Fruit fly (Drosophila melanogaster): ENCODE results near the gene CG32462.
A peak's percentile ranks its signal among the peaks of the same experiment; 100 is the strongest.

CG32462 gene

DNA sequence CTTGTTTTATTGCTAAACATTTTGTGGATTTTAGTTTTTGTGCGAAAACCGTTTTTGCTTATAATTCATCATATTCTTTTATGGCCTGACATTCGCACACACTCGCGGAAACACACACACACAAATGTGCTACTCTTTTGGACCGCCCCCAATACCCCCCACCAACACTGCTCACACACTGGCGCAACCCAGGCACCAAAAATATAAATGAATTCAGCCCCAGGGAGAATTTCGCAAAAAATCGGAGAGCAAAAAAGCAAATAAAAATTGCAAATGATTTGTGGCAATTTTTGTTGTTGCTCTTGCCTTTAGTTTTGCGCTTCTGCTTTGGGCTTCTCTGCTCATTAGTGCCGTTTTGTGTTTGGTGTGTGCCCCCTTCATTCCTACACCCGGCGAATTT lies 30.1 kb downstream of the CG32462 start:
- TF ChIP-seq HLH106 (tag; optimal IDR thresholded peaks at IDR 0.05) (no peak), tai (GFP tag; optimal IDR thresholded peaks at IDR 0.05) (no peak), jim (GFP tag; optimal IDR thresholded peaks at IDR 0.05) (peak; percentile 83), Hr83 (GFP tag; optimal IDR thresholded peaks at IDR 0.05; ENCODE audit: poor library complexity, severe bottlenecking) (no peak), Vsx2 (GFP tag; optimal IDR thresholded peaks at IDR 0.05; ENCODE audit: partially characterized antibody) (peak; percentile 8), fru (GFP tag; optimal IDR thresholded peaks at IDR 0.05) (no peak), Sp1 (GFP tag; optimal IDR thresholded peaks at IDR 0.05) (no peak), Rel (GFP tag; optimal IDR thresholded peaks at IDR 0.05) (peak; percentile 32), Rel (tag; optimal IDR thresholded peaks at IDR 0.05) (no peak), Dif (GFP tag; optimal IDR thresholded peaks at IDR 0.05; ENCODE audit: partially characterized antibody) (peak; percentile 28), dmrt93B (GFP tag; optimal IDR thresholded peaks at IDR 0.05) (no peak), sage (GFP tag; optimal IDR thresholded peaks at IDR 0.05) (no peak), N (GFP tag; optimal IDR thresholded peaks at IDR 0.05) (peak; percentile 5), Hnf4 (GFP tag; optimal IDR thresholded peaks at IDR 0.05) (no peak), dl (GFP tag; optimal IDR thresholded peaks at IDR 0.05; ENCODE audit: insufficient read depth in 1 of 2, partially characterized antibody in 2 of 2) (peak in 1 of 2 experiments; percentile 33), woc (GFP tag; optimal IDR thresholded peaks at IDR 0.05) (no peak), OdsH (GFP tag; optimal IDR thresholded peaks at IDR 0.05) (no peak), Hr78 (GFP tag; optimal IDR thresholded peaks at IDR 0.05) (no peak), ey (GFP tag; optimal IDR thresholded peaks at IDR 0.05) (no peak), Jra (GFP tag; optimal IDR thresholded peaks at IDR 0.05) (no peak), h (GFP tag; optimal IDR thresholded peaks at IDR 0.05) (no peak), CG9705 (GFP tag; optimal IDR thresholded peaks at IDR 0.05) (no peak), lola (GFP tag; optimal IDR thresholded peaks at IDR 0.05) (no peak), GATAd (GFP tag; optimal IDR thresholded peaks at IDR 0.05) (no peak), sv (GFP tag; optimal IDR thresholded peaks at IDR 0.05) (no peak), br (GFP tag; optimal IDR thresholded peaks at IDR 0.05) (no peak), Mio (GFP tag; optimal IDR thresholded peaks at IDR 0.05) (no peak), CrebA (GFP tag; optimal IDR thresholded peaks at IDR 0.05; ENCODE audit: borderline replicate concordance) (no peak), Dfd (GFP tag; optimal IDR thresholded peaks at IDR 0.05) (no peak), dsf (GFP tag; optimal IDR thresholded peaks at IDR 0.05; ENCODE audit: borderline replicate concordance) (no peak), Abd-B (GFP tag; optimal IDR thresholded peaks at IDR 0.05) (no peak), pan (optimal IDR thresholded peaks at IDR 0.05) (no peak), foxo (GFP tag; optimal IDR thresholded peaks at IDR 0.05) (peak in 1 of 2 experiments; percentile 48), psq (GFP tag; optimal IDR thresholded peaks at IDR 0.05) (peak; percentile 68), brk (GFP tag; optimal IDR thresholded peaks at IDR 0.05) (no peak), rgr (GFP tag; optimal IDR thresholded peaks at IDR 0.05) (no peak), CG32264 (GFP tag; optimal IDR thresholded peaks at IDR 0.05) (no peak), Myc (optimal IDR thresholded peaks at IDR 0.05) (no peak), usp (GFP tag; optimal IDR thresholded peaks at IDR 0.05) (no peak)

DNA sequence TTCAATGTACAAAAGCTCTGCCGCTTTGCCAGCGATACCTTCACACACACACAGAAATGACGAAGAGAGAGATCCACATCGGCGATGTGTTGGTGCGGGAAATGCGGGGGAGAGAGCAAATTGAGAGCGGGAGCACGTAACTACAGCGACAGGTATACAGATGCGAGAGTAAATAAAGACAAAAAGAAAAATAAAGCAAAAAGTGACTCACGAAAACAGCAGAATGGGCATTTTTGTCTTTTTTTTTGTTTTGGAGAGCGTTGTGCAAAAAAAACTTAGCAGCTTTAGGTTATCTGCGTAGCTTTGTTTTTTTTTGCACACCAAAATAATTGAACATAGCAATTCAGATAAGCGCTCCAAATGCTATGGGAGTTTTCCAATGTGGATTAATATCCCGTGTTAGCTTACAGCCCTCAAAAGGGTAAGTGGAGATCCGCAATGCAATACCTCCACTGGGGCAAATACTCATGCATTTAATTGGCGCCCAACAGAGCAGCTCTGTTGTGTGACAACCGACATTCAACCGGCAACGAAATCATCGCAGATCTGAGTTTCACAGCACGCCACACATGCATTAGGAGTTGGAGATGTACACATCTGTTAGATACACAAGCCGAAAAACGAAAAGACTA lies 30.7 kb downstream of the CG32462 start:
- TF ChIP-seq Hnf4 (GFP tag; optimal IDR thresholded peaks at IDR 0.05), result peak; percentile 87
- peak; percentile 65 for TF ChIP-seq brk (GFP tag; optimal IDR thresholded peaks at IDR 0.05)
- TF ChIP-seq psq (GFP tag; optimal IDR thresholded peaks at IDR 0.05), result peak; percentile 39
- TF ChIP-seq GATAd (GFP tag; optimal IDR thresholded peaks at IDR 0.05), result no peak
- peak; percentile 65 for TF ChIP-seq OdsH (GFP tag; optimal IDR thresholded peaks at IDR 0.05)
- TF ChIP-seq jim (GFP tag; optimal IDR thresholded peaks at IDR 0.05), result peak; percentile 100
- no peak for TF ChIP-seq pan (optimal IDR thresholded peaks at IDR 0.05)
- TF ChIP-seq sage (GFP tag; optimal IDR thresholded peaks at IDR 0.05), result peak; percentile 88
- TF ChIP-seq N (GFP tag; optimal IDR thresholded peaks at IDR 0.05), result no peak
- TF ChIP-seq dl (GFP tag; optimal IDR thresholded peaks at IDR 0.05; ENCODE audit: insufficient read depth in 1 of 2, partially characterized antibody in 2 of 2), result peak; percentile 90 to 96
- no peak for TF ChIP-seq usp (GFP tag; optimal IDR thresholded peaks at IDR 0.05)
- TF ChIP-seq Jra (GFP tag; optimal IDR thresholded peaks at IDR 0.05), result peak; percentile 86
- peak; percentile 99 for TF ChIP-seq Rel (GFP tag; optimal IDR thresholded peaks at IDR 0.05)
- peak; percentile 79 for TF ChIP-seq Rel (tag; optimal IDR thresholded peaks at IDR 0.05)
- TF ChIP-seq CrebA (GFP tag; optimal IDR thresholded peaks at IDR 0.05; ENCODE audit: borderline replicate concordance), result peak; percentile 98
- TF ChIP-seq HLH106 (tag; optimal IDR thresholded peaks at IDR 0.05), result peak; percentile 60
- TF ChIP-seq CG32264 (GFP tag; optimal IDR thresholded peaks at IDR 0.05), result peak; percentile 65
- peak; percentile 89 for TF ChIP-seq Vsx2 (GFP tag; optimal IDR thresholded peaks at IDR 0.05; ENCODE audit: partially characterized antibody)
- peak; percentile 98 for TF ChIP-seq Dif (GFP tag; optimal IDR thresholded peaks at IDR 0.05; ENCODE audit: partially characterized antibody)
- TF ChIP-seq fru (GFP tag; optimal IDR thresholded peaks at IDR 0.05), result peak; percentile 57
- peak; percentile 83 for TF ChIP-seq CG9705 (GFP tag; optimal IDR thresholded peaks at IDR 0.05)
- peak; percentile 59 for TF ChIP-seq dmrt93B (GFP tag; optimal IDR thresholded peaks at IDR 0.05)
- TF ChIP-seq h (GFP tag; optimal IDR thresholded peaks at IDR 0.05), result peak; percentile 80
- TF ChIP-seq br (GFP tag; optimal IDR thresholded peaks at IDR 0.05), result peak; percentile 81
- TF ChIP-seq rgr (GFP tag; optimal IDR thresholded peaks at IDR 0.05), result peak; percentile 62
- TF ChIP-seq Sp1 (GFP tag; optimal IDR thresholded peaks at IDR 0.05), result peak; percentile 99
- TF ChIP-seq sv (GFP tag; optimal IDR thresholded peaks at IDR 0.05), result no peak
- TF ChIP-seq Mio (GFP tag; optimal IDR thresholded peaks at IDR 0.05), result peak; percentile 19
- no peak for TF ChIP-seq Abd-B (GFP tag; optimal IDR thresholded peaks at IDR 0.05)
- TF ChIP-seq foxo (GFP tag; optimal IDR thresholded peaks at IDR 0.05), result peak; percentile 21 to 94
- TF ChIP-seq Hr83 (GFP tag; optimal IDR thresholded peaks at IDR 0.05; ENCODE audit: poor library complexity, severe bottlenecking), result peak; percentile 82
- TF ChIP-seq Dfd (GFP tag; optimal IDR thresholded peaks at IDR 0.05), result no peak
- no peak for TF ChIP-seq dsf (GFP tag; optimal IDR thresholded peaks at IDR 0.05; ENCODE audit: borderline replicate concordance)

Data from whole organism, wandering third instar larva.